Fruit fly (Drosophila melanogaster) whole organism, embryonic: Measurements from ENCODE around the gene chrb.

Source experiments
- B-H1 ChIP-seq: fragments of 200-800 bp; sonication (Bioruptor generic); IDR thresholded peaks from 3 replicates; pipeline ENCODE4 v1.3.6; 2022; ENCODE audit warnings: missing biosample characterization, missing genetic modification characterization
- CG11247 ChIP-seq: fragments of 200-800 bp; sonication (Bioruptor generic); IDR thresholded peaks from 2 replicates; pipeline ENCODE4 v1.3.6; 2022; ENCODE audit warnings: missing biosample characterization, missing genetic modification characterization
- CG12219 ChIP-seq: fragments of 200-800 bp; sonication (Bioruptor generic); optimal IDR thresholded peaks from 3 replicates; lab custom pipeline; 2018; ENCODE audit warnings: missing biosample characterization, mild to moderate bottlenecking, missing genetic modification characterization
- CG12659 ChIP-seq: fragments of 200-800 bp; sonication (Bioruptor generic); optimal IDR thresholded peaks from 3 replicates; lab custom pipeline; 2017; ENCODE audit warnings: mild to moderate bottlenecking, missing biosample characterization, missing genetic modification reagents, missing genetic modification characterization
- CG13775 ChIP-seq: fragments of 200-800 bp; sonication (Bioruptor generic); optimal IDR thresholded peaks from 3 replicates; lab custom pipeline; 2017; ENCODE audit warnings: missing biosample characterization, mild to moderate bottlenecking, missing genetic modification characterization
- CG15479 ChIP-seq: fragments of 200-800 bp; sonication (Bioruptor generic); optimal IDR thresholded peaks from 3 replicates; lab custom pipeline; 2019; ENCODE audit warnings: missing biosample characterization, mild to moderate bottlenecking, missing genetic modification characterization, moderate library complexity
- CG15514 ChIP-seq: fragments of 200-800 bp; sonication (Bioruptor generic); optimal IDR thresholded peaks from 3 replicates; lab custom pipeline; 2017; ENCODE audit warnings: missing biosample characterization, missing genetic modification characterization, mild to moderate bottlenecking, moderate library complexity, missing genetic modification reagents
- CG15601 ChIP-seq: fragments of 200-800 bp; sonication (Bioruptor generic); optimal IDR thresholded peaks from 3 replicates; lab custom pipeline; 2019; ENCODE audit warnings: missing biosample characterization, mild to moderate bottlenecking, missing genetic modification characterization, moderate library complexity
- CG17328 ChIP-seq: fragments of 200-800 bp; sonication (Bioruptor generic); IDR thresholded peaks from 2 replicates; pipeline ENCODE4 v1.3.6; 2022; ENCODE audit warnings: missing biosample characterization, missing genetic modification characterization
- CG17385 ChIP-seq: fragments of 200-800 bp; sonication (Bioruptor generic); optimal IDR thresholded peaks from 3 replicates; lab custom pipeline; 2018; ENCODE audit warnings: missing biosample characterization, mild to moderate bottlenecking, missing genetic modification characterization
- CG17912 ChIP-seq: fragments of 200-800 bp; sonication (Bioruptor generic); optimal IDR thresholded peaks from 2 replicates; lab custom pipeline; 2018; ENCODE audit warnings: missing biosample characterization, mild to moderate bottlenecking, missing genetic modification characterization
- CG18011 ChIP-seq: fragments of 200-800 bp; sonication (Bioruptor generic); optimal IDR thresholded peaks from 2 replicates; lab custom pipeline; 2017; ENCODE audit warnings: missing biosample characterization, missing genetic modification characterization, mild to moderate bottlenecking, moderate library complexity, missing genotype
- CG31388 ChIP-seq: fragments of 200-800 bp; sonication (Bioruptor generic); optimal IDR thresholded peaks from 2 replicates; lab custom pipeline; 2016; ENCODE audit warnings: missing biosample characterization, missing genetic modification characterization
- CG4328 ChIP-seq: fragments of 200-800 bp; sonication (Bioruptor generic); optimal IDR thresholded peaks from 3 replicates; lab custom pipeline; 2017; ENCODE audit warnings: missing biosample characterization, missing genetic modification reagents, missing genetic modification characterization
- CG4707 ChIP-seq: fragments of 200-800 bp; sonication (Bioruptor generic); optimal IDR thresholded peaks from 2 replicates; lab custom pipeline; 2018; ENCODE audit warnings: missing biosample characterization, mild to moderate bottlenecking, missing genetic modification characterization, moderate library complexity
- CG4854 ChIP-seq: fragments of 200-800 bp; sonication (Bioruptor generic); optimal IDR thresholded peaks from 2 replicates; lab custom pipeline; 2016; ENCODE audit warnings: missing biosample characterization, missing genetic modification characterization, inconsistent platforms
- CG6272 ChIP-seq: fragments of 200-800 bp; sonication (Bioruptor generic); IDR thresholded peaks from 2 replicates; pipeline ENCODE4 v1.3.6; 2022; ENCODE audit warnings: missing biosample characterization, missing genetic modification characterization
- CG6683 ChIP-seq: fragments of 200-800 bp; sonication (Bioruptor generic); optimal IDR thresholded peaks from 2 replicates; lab custom pipeline; 2017; ENCODE audit warnings: missing biosample characterization, mild to moderate bottlenecking, missing genetic modification characterization, missing genetic modification reagents
- CG9797 ChIP-seq: fragments of 200-800 bp; sonication (Bioruptor generic); optimal IDR thresholded peaks from 3 replicates; lab custom pipeline; 2018; ENCODE audit warnings: missing biosample characterization, mild to moderate bottlenecking, missing genetic modification characterization
- D19B ChIP-seq: fragments of 200-800 bp; sonication (Bioruptor generic); optimal IDR thresholded peaks from 2 replicates; lab custom pipeline; 2017; ENCODE audit warnings: missing biosample characterization, mild to moderate bottlenecking, missing genetic modification characterization
- Dip3 ChIP-seq: fragments of 200-800 bp; sonication (Bioruptor generic); optimal IDR thresholded peaks from 3 replicates; lab custom pipeline; 2016; ENCODE audit warnings: missing biosample characterization, missing genetic modification characterization
- Doc2 ChIP-seq: fragments of 200-800 bp; sonication (Bioruptor generic); IDR thresholded peaks from 2 replicates; pipeline ENCODE4 v1.3.6; 2022; ENCODE audit warnings: missing biosample characterization, missing genetic modification characterization
- Drgx ChIP-seq: fragments of 200-800 bp; sonication (Bioruptor generic); IDR thresholded peaks from 2 replicates; pipeline ENCODE4 v1.3.6; 2022; ENCODE audit warnings: missing biosample characterization, missing genetic modification characterization
- E2f1 ChIP-seq: fragments of 200-800 bp; sonication (Bioruptor generic); IDR thresholded peaks from 2 replicates; pipeline ENCODE4 v1.3.6; 2022; ENCODE audit warnings: missing biosample characterization, missing genetic modification characterization
- E2f2 ChIP-seq: fragments of 200-800 bp; sonication (Bioruptor generic); IDR thresholded peaks from 2 replicates; pipeline ENCODE4 v1.3.6; 2022; ENCODE audit warnings: missing biosample characterization, missing genetic modification characterization
- Fer3 ChIP-seq: fragments of 200-800 bp; sonication (Bioruptor generic); optimal IDR thresholded peaks from 2 replicates; lab custom pipeline; 2018; ENCODE audit warnings: missing biosample characterization, mild to moderate bottlenecking, missing genetic modification characterization, moderate library complexity
- Gug ChIP-seq: fragments of 200-800 bp; sonication (Bioruptor generic); IDR thresholded peaks from 4 replicates; pipeline ENCODE4 v1.3.6; 2022; ENCODE audit warnings: missing biosample characterization, missing genetic modification characterization
- HLH54F ChIP-seq: fragments of 200-800 bp; sonication (Bioruptor generic); optimal IDR thresholded peaks from 3 replicates; lab custom pipeline; 2016; ENCODE audit warnings: missing biosample characterization, missing genetic modification characterization
- HLHmδ ChIP-seq: fragments of 200-800 bp; sonication (Bioruptor generic); optimal IDR thresholded peaks from 2 replicates; lab custom pipeline; 2018; ENCODE audit warnings: missing biosample characterization, mild to moderate bottlenecking, missing genetic modification characterization, moderate library complexity
- Neu2 ChIP-seq: fragments of 200-800 bp; sonication (Bioruptor generic); optimal IDR thresholded peaks from 3 replicates; lab custom pipeline; 2016; ENCODE audit warnings: missing biosample characterization, missing genetic modification characterization, borderline replicate concordance
- Oli ChIP-seq: fragments of 200-800 bp; sonication (Bioruptor generic); optimal IDR thresholded peaks from 2 replicates; lab custom pipeline; 2018; ENCODE audit warnings: missing biosample characterization, mild to moderate bottlenecking, missing genetic modification characterization, moderate library complexity
- Opbp ChIP-seq: fragments of 200-800 bp; sonication (Bioruptor generic); IDR thresholded peaks from 3 replicates; pipeline ENCODE4 v1.3.6; 2022; ENCODE audit warnings: missing biosample characterization, missing genetic modification characterization; ENCODE audit not compliant: partially characterized antibody
- Optix ChIP-seq: fragments of 200-800 bp; sonication (Bioruptor generic); IDR thresholded peaks from 3 replicates; pipeline ENCODE4 v1.3.6; 2022; ENCODE audit warnings: missing biosample characterization, missing genetic modification characterization
- PHDP ChIP-seq: fragments of 200-800 bp; sonication (Bioruptor generic); optimal IDR thresholded peaks from 3 replicates; lab custom pipeline; 2018; ENCODE audit warnings: missing biosample characterization, mild to moderate bottlenecking, missing genetic modification characterization, moderate library complexity
- Ptx1 ChIP-seq: fragments of 200-800 bp; sonication (Bioruptor generic); IDR thresholded peaks from 2 replicates; pipeline ENCODE4 v1.3.6; 2022; ENCODE audit warnings: missing biosample characterization, missing genetic modification characterization
- ac ChIP-seq: fragments of 200-800 bp; sonication (Bioruptor generic); optimal IDR thresholded peaks from 3 replicates; lab custom pipeline; 2017; ENCODE audit warnings: missing biosample characterization, mild to moderate bottlenecking, missing genetic modification characterization
- bigmax ChIP-seq: fragments of 200-800 bp; sonication (Bioruptor generic); optimal IDR thresholded peaks from 2 replicates; lab custom pipeline; 2018; ENCODE audit warnings: missing biosample characterization, mild to moderate bottlenecking, missing genetic modification characterization
- bsh ChIP-seq, 2 experiments: fragments of 200-800 bp; sonication (Bioruptor generic); optimal IDR thresholded peaks; 2 replicates each; lab custom pipeline; 2017 to 2018; ENCODE audit warnings: mild to moderate bottlenecking in 2 of 2, missing biosample characterization in 2 of 2, missing genetic modification characterization in 2 of 2, moderate library complexity in 1 of 2
- cato ChIP-seq: fragments of 200-800 bp; sonication (Bioruptor generic); optimal IDR thresholded peaks from 2 replicates; lab custom pipeline; 2016; ENCODE audit warnings: missing biosample characterization, missing genetic modification characterization, borderline replicate concordance
- gem ChIP-seq: fragments of 200-800 bp; sonication (Bioruptor generic); optimal IDR thresholded peaks from 2 replicates; lab custom pipeline; 2019; ENCODE audit warnings: missing biosample characterization, mild to moderate bottlenecking, missing genetic modification characterization, moderate library complexity
- hb ChIP-seq: fragments of 200-800 bp; sonication (Bioruptor generic); IDR thresholded peaks from 3 replicates; pipeline ENCODE4 v1.3.6; 2022; ENCODE audit warnings: missing biosample characterization, missing genetic modification characterization; ENCODE audit not compliant: partially characterized antibody
- hbn ChIP-seq: fragments of 200-800 bp; sonication (Bioruptor generic); IDR thresholded peaks from 2 replicates; pipeline ENCODE4 v1.3.6; 2022; ENCODE audit warnings: missing biosample characterization, missing genetic modification characterization; ENCODE audit not compliant: partially characterized antibody
- ken ChIP-seq: fragments of 200-800 bp; sonication (Bioruptor generic); IDR thresholded peaks from 3 replicates; pipeline ENCODE4 v1.3.6; 2022; ENCODE audit warnings: missing biosample characterization, missing genetic modification characterization
- lab ChIP-seq: fragments of 200-800 bp; sonication (Bioruptor generic); optimal IDR thresholded peaks from 3 replicates; lab custom pipeline; 2017; ENCODE audit warnings: missing biosample characterization, missing genetic modification characterization, mild to moderate bottlenecking, moderate library complexity, missing genetic modification reagents
- lilli ChIP-seq: fragments of 200-800 bp; sonication (Bioruptor generic); optimal IDR thresholded peaks from 3 replicates; lab custom pipeline; 2016; ENCODE audit warnings: missing biosample characterization, missing genetic modification characterization
- psq ChIP-seq: fragments of 200-800 bp; sonication (Bioruptor generic); optimal IDR thresholded peaks from 2 replicates; lab custom pipeline; 2017; ENCODE audit warnings: missing biosample characterization, missing genetic modification characterization
- sd ChIP-seq: fragments of 200-800 bp; sonication (Bioruptor generic); optimal IDR thresholded peaks from 3 replicates; lab custom pipeline; 2018; ENCODE audit warnings: missing biosample characterization, mild to moderate bottlenecking, missing genetic modification characterization, moderate library complexity
- tx ChIP-seq: fragments of 200-800 bp; sonication (Bioruptor generic); optimal IDR thresholded peaks from 2 replicates; lab custom pipeline; 2016; ENCODE audit warnings: missing biosample characterization, missing genetic modification characterization
- wor ChIP-seq: fragments of 200-800 bp; sonication (Bioruptor generic); IDR thresholded peaks from 2 replicates; pipeline ENCODE4 v1.3.6; 2022; ENCODE audit warnings: missing biosample characterization, missing genetic modification characterization
- zfh1 ChIP-seq: fragments of 200-800 bp; sonication (Bioruptor generic); IDR thresholded peaks from 3 replicates; pipeline ENCODE4 v1.3.6; 2022; ENCODE audit warnings: missing biosample characterization, missing genetic modification characterization

Gene chrb

dm6 chr3L:11439570-11439969 is 47.8 kb upstream of the chrb start (continued):
- TF ChIP-seq CG4328 (GFP tag; lab: Kevin White, UChicago) (no peak), Oli (tag; lab: Kevin White, UChicago) (peak; percentile 12), E2f2 (GFP tag; lab: Robert Waterston, UW) (no peak), hbn (GFP tag; lab: Robert Waterston, UW) (no peak), CG11247 (no peak), CG31388 (no peak), hb (GFP tag; lab: Robert Waterston, UW) (no peak), Gug (no peak), B-H1 (GFP tag; lab: Robert Waterston, UW) (no peak), CG17912 (GFP tag; lab: Kevin White, UChicago) (no peak), ac (GFP tag; lab: Kevin White, UChicago) (no peak), sd (tag; lab: Kevin White, UChicago) (no peak), CG18011 (GFP tag; lab: Kevin White, UChicago) (no peak), tx (no peak), CG15479 (GFP tag; lab: Kevin White, UChicago) (no peak), PHDP (tag; lab: Kevin White, UChicago) (no peak), E2f1 (GFP tag; lab: Robert Waterston, UW) (0 out of 2 replicates have a peak, but pooled peaks have one; percentile 15), Optix (GFP tag; lab: Robert Waterston, UW) (no peak), lilli (GFP tag; lab: Kevin White, UChicago) (no peak), Fer3 (tag; lab: Kevin White, UChicago) (no peak), CG15514 (GFP tag; lab: Kevin White, UChicago) (no peak), bsh (GFP tag; optimal IDR thresholded peaks at IDR 0.05; lab: Kevin White, UChicago) (peak; percentile 5 to 28), CG4854 (GFP tag; lab: Kevin White, UChicago) (no peak), Doc2 (no peak), CG4707 (GFP tag; lab: Kevin White, UChicago) (no peak), bigmax (no peak), ken (GFP tag; lab: Robert Waterston, UW) (no peak), Dip3 (no peak), zfh1 (GFP tag; lab: Robert Waterston, UW) (peak; percentile 36; the same call in 1 of the 3 replicates), Opbp (no peak), CG12659 (GFP tag; lab: Kevin White, UChicago) (no peak), CG9797 (GFP tag; lab: Kevin White, UChicago) (no peak), Ptx1 (GFP tag; lab: Robert Waterston, UW) (peak; percentile 22; the same call in 1 of the 2 replicates), wor (GFP tag; lab: Robert Waterston, UW) (peak; percentile 21; the same call in 1 of the 2 replicates), CG6272 (GFP tag; lab: Robert Waterston, UW) (no peak), CG12219 (GFP tag; lab: Kevin White, UChicago) (no peak), CG6683 (GFP tag; lab: Kevin White, UChicago) (no peak), Neu2 (GFP tag; lab: Kevin White, UChicago) (no peak), D19B (GFP tag; lab: Kevin White, UChicago) (no peak), CG17328 (GFP tag; lab: Robert Waterston, UW) (peak; percentile 34; the same call in 1 of the 2 replicates), lab (peak; percentile 11), CG15601 (tag; lab: Kevin White, UChicago) (no peak), HLH54F (GFP tag; lab: Kevin White, UChicago) (no peak), cato (GFP tag; lab: Kevin White, UChicago) (no peak), CG17385 (no peak), psq (GFP tag; lab: Kevin White, UChicago) (no peak), HLHmδ (GFP tag; lab: Kevin White, UChicago) (no peak), CG13775 (GFP tag; lab: Kevin White, UChicago) (no peak), Drgx (GFP tag; lab: Robert Waterston, UW) (peak; percentile 48; the same call in 1 of the 2 replicates), gem (tag; lab: Kevin White, UChicago) (peak; percentile 18)
